Fruit fly (Drosophila melanogaster) whole organism, embryonic: ENCODE results near the gene CG17959.

ENCODE experiments used
- CG10979 ChIP-seq: fragments of 200-800 bp; sonication (Bioruptor generic); optimal IDR thresholded peaks from 2 replicates; lab custom pipeline; 2018; ENCODE audit warnings: missing biosample characterization, mild to moderate bottlenecking, missing genetic modification characterization, moderate library complexity
- CG13296 ChIP-seq: fragments of 200-800 bp; sonication (Bioruptor generic); optimal IDR thresholded peaks from 3 replicates; lab custom pipeline; 2018; ENCODE audit warnings: missing biosample characterization, mild to moderate bottlenecking, missing genetic modification characterization
- CG14710 ChIP-seq: fragments of 200-800 bp; sonication (Bioruptor generic); optimal IDR thresholded peaks from 3 replicates; lab custom pipeline; 2019; ENCODE audit warnings: missing biosample characterization, mild to moderate bottlenecking, missing genetic modification characterization, moderate library complexity
- CG1602 ChIP-seq: fragments of 200-800 bp; sonication (Bioruptor generic); optimal IDR thresholded peaks from 3 replicates; lab custom pipeline; 2016; ENCODE audit warnings: missing biosample characterization, missing genetic modification characterization
- CG16779 ChIP-seq: fragments of 200-800 bp; sonication (Bioruptor generic); IDR thresholded peaks from 2 replicates; pipeline ENCODE4 v1.3.6; 2022; ENCODE audit warnings: missing biosample characterization, missing genetic modification characterization
- CG16815 ChIP-seq: fragments of 200-800 bp; sonication (Bioruptor generic); optimal IDR thresholded peaks from 3 replicates; lab custom pipeline; 2017; ENCODE audit warnings: missing biosample characterization, mild to moderate bottlenecking, missing genetic modification characterization
- CG16863 ChIP-seq: fragments of 200-800 bp; sonication (Bioruptor generic); optimal IDR thresholded peaks from 3 replicates; lab custom pipeline; 2016; ENCODE audit warnings: missing biosample characterization, missing genetic modification characterization
- CG17361 ChIP-seq: fragments of 200-800 bp; sonication (Bioruptor generic); IDR thresholded peaks from 3 replicates; pipeline ENCODE4 v1.3.6; 2022; ENCODE audit warnings: missing biosample characterization, missing genetic modification characterization
- CG17829 ChIP-seq: fragments of 200-800 bp; optimal IDR thresholded peaks from 2 replicates; lab custom pipeline; 2019; ENCODE audit warnings: missing biosample characterization, mild to moderate bottlenecking, missing genetic modification characterization, moderate library complexity
- CG18764 ChIP-seq: fragments of 200-800 bp; sonication (Bioruptor generic); optimal IDR thresholded peaks from 3 replicates; lab custom pipeline; 2016; ENCODE audit warnings: missing biosample characterization, missing genetic modification characterization
- CG30431 ChIP-seq: fragments of 200-800 bp; sonication (Bioruptor generic); optimal IDR thresholded peaks from 2 replicates; lab custom pipeline; 2017; ENCODE audit warnings: missing biosample characterization, missing genetic modification characterization
- CG31388 ChIP-seq: fragments of 200-800 bp; sonication (Bioruptor generic); optimal IDR thresholded peaks from 2 replicates; lab custom pipeline; 2016; ENCODE audit warnings: missing biosample characterization, missing genetic modification characterization
- CG3281 ChIP-seq: fragments of 200-800 bp; sonication (Bioruptor generic); optimal IDR thresholded peaks from 3 replicates; lab custom pipeline; 2017; ENCODE audit warnings: missing biosample characterization, mild to moderate bottlenecking, missing genetic modification characterization
- CG3726 ChIP-seq: fragments of 200-800 bp; sonication (Bioruptor generic); IDR thresholded peaks from 3 replicates; pipeline ENCODE4, ENCODE4 v1.3.6; 2022; ENCODE audit warnings: missing biosample characterization, missing genetic modification characterization
- CG4707 ChIP-seq: fragments of 200-800 bp; sonication (Bioruptor generic); optimal IDR thresholded peaks from 2 replicates; lab custom pipeline; 2018; ENCODE audit warnings: missing biosample characterization, mild to moderate bottlenecking, missing genetic modification characterization, moderate library complexity
- CG4820 ChIP-seq: fragments of 200-800 bp; sonication (Bioruptor generic); optimal IDR thresholded peaks from 3 replicates; lab custom pipeline; 2016; ENCODE audit warnings: missing biosample characterization, missing genetic modification characterization
- CG8089 ChIP-seq: fragments of 200-800 bp; sonication (Bioruptor generic); optimal IDR thresholded peaks from 3 replicates; lab custom pipeline; 2016; ENCODE audit warnings: missing biosample characterization, missing genetic modification characterization
- CG8281 ChIP-seq: fragments of 200-800 bp; sonication (Bioruptor generic); optimal IDR thresholded peaks from 2 replicates; lab custom pipeline; 2018; ENCODE audit warnings: missing biosample characterization, mild to moderate bottlenecking, missing genetic modification characterization, moderate library complexity
- CG8924 ChIP-seq: fragments of 200-800 bp; optimal IDR thresholded peaks from 3 replicates; lab custom pipeline; 2019; ENCODE audit warnings: missing biosample characterization, mild to moderate bottlenecking, missing genetic modification characterization, moderate library complexity
- CHES-1-like ChIP-seq: fragments of 200-800 bp; sonication (Bioruptor generic); optimal IDR thresholded peaks from 2 replicates; lab custom pipeline; 2016; ENCODE audit warnings: missing biosample characterization, missing genetic modification characterization
- Dfd ChIP-seq, 2 experiments: fragments of >200 bp; optimal IDR thresholded peaks; 2 replicates each; lab custom pipeline; 2017; ENCODE audit warnings: missing biosample characterization in 2 of 2, missing genetic modification characterization in 2 of 2
- Mes4 ChIP-seq: fragments of 200-800 bp; sonication (Bioruptor generic); optimal IDR thresholded peaks from 2 replicates; lab custom pipeline; 2016; ENCODE audit warnings: missing biosample characterization, missing genetic modification characterization
- NC2β ChIP-seq: fragments of 200-800 bp; sonication (Bioruptor generic); optimal IDR thresholded peaks from 2 replicates; lab custom pipeline; 2016; ENCODE audit warnings: missing biosample characterization, missing genetic modification characterization
- Neu2 ChIP-seq: fragments of 200-800 bp; sonication (Bioruptor generic); optimal IDR thresholded peaks from 3 replicates; lab custom pipeline; 2016; ENCODE audit warnings: missing biosample characterization, missing genetic modification characterization, borderline replicate concordance
- NfI ChIP-seq: fragments of 200-800 bp; sonication (Bioruptor generic); optimal IDR thresholded peaks from 3 replicates; lab custom pipeline; 2018; ENCODE audit warnings: missing biosample characterization, mild to moderate bottlenecking, missing genetic modification characterization, moderate library complexity
- Rfx ChIP-seq: fragments of 200-800 bp; sonication (Bioruptor generic); IDR thresholded peaks from 2 replicates; pipeline ENCODE4 v1.3.6; 2022; ENCODE audit warnings: missing biosample characterization, missing genetic modification characterization
- Scr ChIP-seq: fragments of 200-800 bp; sonication (Bioruptor generic); IDR thresholded peaks from 2 replicates; pipeline ENCODE4 v1.3.6; 2022; ENCODE audit warnings: missing biosample characterization, missing genetic modification characterization; ENCODE audit not compliant: partially characterized antibody
- Xbp1 ChIP-seq: fragments of 200-800 bp; sonication (Bioruptor generic); optimal IDR thresholded peaks from 3 replicates; lab custom pipeline; 2016; ENCODE audit warnings: missing biosample characterization, mild to moderate bottlenecking, missing genetic modification characterization
- ab ChIP-seq: fragments of 200-800 bp; sonication (Bioruptor generic); optimal IDR thresholded peaks from 2 replicates; lab custom pipeline; 2016; ENCODE audit warnings: missing biosample characterization, missing genetic modification characterization
- abd-A ChIP-seq: fragments of 200-800 bp; sonication (Bioruptor generic); optimal IDR thresholded peaks from 3 replicates; lab custom pipeline; 2019; ENCODE audit warnings: missing biosample characterization, mild to moderate bottlenecking, missing genetic modification characterization, moderate library complexity
- ato ChIP-seq: fragments of 200-800 bp; sonication (Bioruptor generic); IDR thresholded peaks from 2 replicates; pipeline ENCODE4 v1.3.6; 2022; ENCODE audit warnings: missing biosample characterization, missing genetic modification characterization; ENCODE audit not compliant: partially characterized antibody
- cad ChIP-seq: fragments of >200 bp; optimal IDR thresholded peaks from 2 replicates; lab custom pipeline; 2017; ENCODE audit warnings: missing biosample characterization, missing genetic modification characterization
- corto ChIP-seq: fragments of 200-800 bp; sonication (Bioruptor generic); optimal IDR thresholded peaks from 2 replicates; lab custom pipeline; 2016; ENCODE audit warnings: missing biosample characterization, mild to moderate bottlenecking, missing genetic modification characterization, moderate library complexity
- crol ChIP-seq: fragments of 200-800 bp; sonication (Bioruptor generic); IDR thresholded peaks from 2 replicates; pipeline ENCODE4 v1.3.6; 2022; ENCODE audit warnings: missing biosample characterization, missing genetic modification characterization
- dm ChIP-seq: fragments of 200-800 bp; sonication (Bioruptor generic); optimal IDR thresholded peaks from 3 replicates; lab custom pipeline; 2016; ENCODE audit warnings: missing biosample characterization, missing genetic modification characterization
- dmrt11E ChIP-seq: fragments of 200-800 bp; sonication (Bioruptor generic); optimal IDR thresholded peaks from 3 replicates; lab custom pipeline; 2018; ENCODE audit warnings: missing biosample characterization, mild to moderate bottlenecking, missing genetic modification characterization, moderate library complexity
- dysf ChIP-seq: fragments of 200-800 bp; sonication (Bioruptor generic); IDR thresholded peaks from 3 replicates; pipeline ENCODE4 v1.3.6; 2022; ENCODE audit warnings: missing biosample characterization, missing genetic modification characterization
- gce ChIP-seq: fragments of 200-800 bp; sonication (Bioruptor generic); IDR thresholded peaks from 3 replicates; pipeline ENCODE4 v1.3.6; 2022; ENCODE audit warnings: missing biosample characterization, missing genetic modification characterization
- gro ChIP-seq: fragments of 200-800 bp; sonication (Bioruptor generic); optimal IDR thresholded peaks from 2 replicates; lab custom pipeline; 2016; ENCODE audit warnings: missing biosample characterization, missing genetic modification characterization
- hbn ChIP-seq: fragments of 200-800 bp; sonication (Bioruptor generic); IDR thresholded peaks from 2 replicates; pipeline ENCODE4 v1.3.6; 2022; ENCODE audit warnings: missing biosample characterization, missing genetic modification characterization; ENCODE audit not compliant: partially characterized antibody
- ken ChIP-seq: fragments of 200-800 bp; sonication (Bioruptor generic); IDR thresholded peaks from 3 replicates; pipeline ENCODE4 v1.3.6; 2022; ENCODE audit warnings: missing biosample characterization, missing genetic modification characterization
- nerfin-2 ChIP-seq: fragments of 200-800 bp; sonication (Bioruptor generic); IDR thresholded peaks from 2 replicates; pipeline ENCODE4 v1.3.6; 2022; ENCODE audit warnings: missing biosample characterization, missing genetic modification characterization; ENCODE audit not compliant: partially characterized antibody
- sim ChIP-seq: fragments of 200-800 bp; sonication (Bioruptor generic); IDR thresholded peaks from 2 replicates; pipeline ENCODE4 v1.3.6; 2022; ENCODE audit warnings: missing biosample characterization, missing genetic modification characterization
- sug ChIP-seq: fragments of 200-800 bp; optimal IDR thresholded peaks from 2 replicates; lab custom pipeline; 2019; ENCODE audit warnings: missing biosample characterization, mild to moderate bottlenecking, missing genetic modification characterization, moderate library complexity
- twi ChIP-seq: fragments of 200-800 bp; optimal IDR thresholded peaks from 2 replicates; lab custom pipeline; 2019; ENCODE audit warnings: missing biosample characterization, mild to moderate bottlenecking, missing genetic modification characterization, moderate library complexity
- unc-4 ChIP-seq: fragments of 200-800 bp; sonication (Bioruptor generic); IDR thresholded peaks from 2 replicates; pipeline ENCODE4 v1.3.6; 2022; ENCODE audit warnings: missing biosample characterization, missing genetic modification characterization; ENCODE audit not compliant: partially characterized antibody
- unpg ChIP-seq: fragments of 200-800 bp; sonication (Bioruptor generic); optimal IDR thresholded peaks from 3 replicates; lab custom pipeline; 2018; ENCODE audit warnings: missing biosample characterization, mild to moderate bottlenecking, missing genetic modification characterization, moderate library complexity
- usp ChIP-seq: fragments of >200 bp; optimal IDR thresholded peaks from 2 replicates; lab custom pipeline; 2017; ENCODE audit warnings: missing biosample characterization, missing genetic modification characterization
- vfl ChIP-seq: fragments of 200-800 bp; sonication (Bioruptor generic); optimal IDR thresholded peaks from 2 replicates; lab custom pipeline; 2016; ENCODE audit warnings: missing biosample characterization, missing genetic modification characterization
- vnd ChIP-seq: fragments of 200-800 bp; sonication (Bioruptor generic); IDR thresholded peaks from 3 replicates; pipeline ENCODE4 v1.3.6; 2022; ENCODE audit warnings: missing biosample characterization, missing genetic modification characterization; ENCODE audit not compliant: partially characterized antibody
- wor ChIP-seq: fragments of 200-800 bp; sonication (Bioruptor generic); IDR thresholded peaks from 2 replicates; pipeline ENCODE4 v1.3.6; 2022; ENCODE audit warnings: missing biosample characterization, missing genetic modification characterization
- z ChIP-seq: fragments of 200-800 bp; sonication (Bioruptor generic); IDR thresholded peaks from 3 replicates; pipeline ENCODE4 v1.3.6; 2022; ENCODE audit warnings: missing biosample characterization, missing genetic modification characterization

CG17959 gene

dm6 chrX:2951637-2952036 lies 4.7 kb downstream of the CG17959 start (continued):
- no peak for TF ChIP-seq CG8089 (GFP tag; lab: Kevin White, UChicago)
- no peak for TF ChIP-seq gro
- TF ChIP-seq sug (tag; lab: Kevin White, UChicago), result no peak
- no peak for TF ChIP-seq Rfx (GFP tag; lab: Robert Waterston, UW)
- no peak for TF ChIP-seq sim (GFP tag; lab: Robert Waterston, UW)
- TF ChIP-seq CG16815 (GFP tag; lab: Kevin White, UChicago), result no peak
- TF ChIP-seq CG8281, result peak; percentile 4
- TF ChIP-seq unc-4, result no peak
- no peak for TF ChIP-seq z (GFP tag; lab: Robert Waterston, UW)
- TF ChIP-seq cad (GFP tag; lab: Kevin White, UChicago), result no peak
- TF ChIP-seq vnd, result no peak
- no peak for TF ChIP-seq CG13296 (GFP tag; lab: Kevin White, UChicago)
- TF ChIP-seq dm, result no peak
- TF ChIP-seq CG17361 (GFP tag; lab: Robert Waterston, UW), result 0 out of 3 replicates have a peak, but pooled peaks have one; percentile 32
- no peak for TF ChIP-seq CG18764
- TF ChIP-seq Mes4 (GFP tag; lab: Kevin White, UChicago), result no peak
- TF ChIP-seq dmrt11E, result no peak
- peak; percentile 46 for TF ChIP-seq CG10979 (tag; lab: Kevin White, UChicago)
- peak; percentile 54; the same call in 2 of the 3 replicates for TF ChIP-seq dysf (GFP tag; lab: Robert Waterston, UW)
- no peak for TF ChIP-seq wor
- no peak for TF ChIP-seq ken (GFP tag; lab: Robert Waterston, UW)
- no peak for TF ChIP-seq vfl (GFP tag; lab: Kevin White, UChicago)
- TF ChIP-seq CG16863 (GFP tag; lab: Kevin White, UChicago), result no peak
- no peak for TF ChIP-seq CG1602
- no peak for TF ChIP-seq twi (tag; lab: Kevin White, UChicago)
- peak; percentile 45 for TF ChIP-seq unpg
- TF ChIP-seq CG31388, result no peak
- TF ChIP-seq crol (GFP tag; lab: Robert Waterston, UW), result no peak
- no peak for TF ChIP-seq CG3726
- no peak for TF ChIP-seq Dfd (GFP tag; optimal IDR thresholded peaks at IDR 0.05; lab: Kevin White, UChicago)
- TF ChIP-seq nerfin-2 (GFP tag; lab: Robert Waterston, UW), result no peak
- TF ChIP-seq NfI (GFP tag; lab: Kevin White, UChicago), result no peak
- TF ChIP-seq CG16779 (GFP tag; lab: Robert Waterston, UW), result no peak
- no peak for TF ChIP-seq usp (GFP tag; lab: Kevin White, UChicago)
- no peak for TF ChIP-seq corto
- no peak for TF ChIP-seq abd-A (tag; lab: Kevin White, UChicago)
- TF ChIP-seq ato (GFP tag; lab: Robert Waterston, UW), result no peak
- TF ChIP-seq Scr, result no peak
- no peak for TF ChIP-seq CG4707 (GFP tag; lab: Kevin White, UChicago)
- no peak for TF ChIP-seq gce
- no peak for TF ChIP-seq CG4820
- no peak for TF ChIP-seq Neu2
- TF ChIP-seq CG14710 (tag; lab: Kevin White, UChicago), result peak; percentile 30
- no peak for TF ChIP-seq CG30431 (GFP tag; lab: Kevin White, UChicago)
- peak; percentile 39 for TF ChIP-seq CG8924 (tag; lab: Kevin White, UChicago)
- TF ChIP-seq CG3281 (GFP tag; lab: Kevin White, UChicago), result peak; percentile 9
- no peak for TF ChIP-seq CHES-1-like
- TF ChIP-seq ab, result no peak
- no peak for TF ChIP-seq Xbp1 (GFP tag; lab: Kevin White, UChicago)
- TF ChIP-seq CG17829 (tag; lab: Kevin White, UChicago), result peak; percentile 22
- TF ChIP-seq hbn (GFP tag; lab: Robert Waterston, UW), result no peak
- TF ChIP-seq NC2β (GFP tag; lab: Kevin White, UChicago), result no peak
